Worm (Caenorhabditis elegans) whole organism, midembryonic: Measurements from ENCODE around the gene srh-154.
"Not testable (repeated sequence)": the region's sequence is repeated elsewhere in the genome, so short reads cannot be mapped to it uniquely, and the experiment has no call there.

Source experiments
- T22C8.4 ChIP-seq: fragments of 200-800 bp; sonication (Bioruptor generic); IDR thresholded peaks from 2 replicates; pipeline ENCODE4 v1.3.6; 2022; ENCODE audit warnings: missing genetic modification characterization, missing compliant biosample characterization
- cog-1 ChIP-seq: sonication (generic microtip); optimal IDR thresholded peaks from 2 replicates; lab custom pipeline; 2016; ENCODE audit warnings: missing genetic modification characterization, missing compliant biosample characterization
- flt-1 ChIP-seq: fragments of 200-800 bp; sonication (Bioruptor generic); IDR thresholded peaks from 2 replicates; pipeline ENCODE4 v1.3.6; 2022; ENCODE audit warnings: missing genetic modification characterization, missing compliant biosample characterization
- klf-2 ChIP-seq: fragments of 200-800 bp; sonication (Bioruptor generic); conservative IDR thresholded peaks from 2 replicates; pipeline ENCODE4 v1.3.6; 2022; ENCODE audit warnings: missing genetic modification reagents, missing genetic modification characterization, missing compliant biosample characterization
- med-1 ChIP-seq: sonication (generic microtip); optimal IDR thresholded peaks from 2 replicates; lab custom pipeline; 2017; ENCODE audit warnings: missing genetic modification characterization, mild to moderate bottlenecking, missing compliant biosample characterization, antibody characterized with exemption, missing genetic modification reagents; ENCODE audit not compliant: insufficient read depth
- ref-1 ChIP-seq: fragments of 200-800 bp; sonication (Bioruptor generic); conservative IDR thresholded peaks from 2 replicates; pipeline ENCODE4 v1.3.6; 2022; ENCODE audit warnings: missing genetic modification reagents, missing genetic modification characterization, missing compliant biosample characterization
- tab-1 ChIP-seq: fragments of 200-800 bp; sonication (Bioruptor generic); IDR thresholded peaks from 2 replicates; pipeline ENCODE4 v1.3.6; 2022; ENCODE audit warnings: missing genetic modification characterization, missing compliant biosample characterization
- ztf-23 ChIP-seq: fragments of 200-800 bp; sonication (Bioruptor generic); IDR thresholded peaks from 2 replicates; pipeline ENCODE4 v1.3.6; 2022; ENCODE audit warnings: missing genetic modification reagents, missing genetic modification characterization, missing compliant biosample characterization
- ztf-29 ChIP-seq: fragments of 200-800 bp; sonication (Bioruptor generic); IDR thresholded peaks from 2 replicates; pipeline ENCODE4 v1.3.6; 2022; ENCODE audit warnings: missing genetic modification reagents, missing genetic modification characterization, missing compliant biosample characterization

The srh-154 gene

ce11 chrV:17456197-17456596 is 16.7 kb downstream of the srh-154 start, which contains the start of gene srh-203:
Gene srh-203, minus strand, starts transcription at chrV:17456297.
- not testable (repeated sequence) for TF ChIP-seq ztf-23 (GFP tag; lab: Robert Waterston, UW); ztf-29 (GFP tag; lab: Robert Waterston, UW); klf-2

ce11 chrV:17458069-17458468 is 18.6 kb downstream of the srh-154 start, which contains the start of gene str-200:
Gene str-200, minus strand, starts transcription at chrV:17458169.
- TF ChIP-seq cog-1 (tag; lab: Kevin White, UChicago) (no peak), ztf-23 (GFP tag; lab: Robert Waterston, UW) (no peak), tab-1 (no peak), klf-2 (no peak), med-1 (GFP tag; lab: Kevin White, UChicago) (no peak), flt-1 (no peak), ref-1 (GFP tag; lab: Robert Waterston, UW) (no peak), T22C8.4 (no peak), ztf-29 (GFP tag; lab: Robert Waterston, UW) (no peak)

ce11 chrV:17460061-17460460 is 20.6 kb downstream of the srh-154 start, which contains the start of gene srz-48:
Gene srz-48, minus strand, starts transcription at chrV:17460161.
- no peak for TF ChIP-seq cog-1 (tag; lab: Kevin White, UChicago)
- TF ChIP-seq flt-1 = no peak
- TF ChIP-seq klf-2 = no peak
- TF ChIP-seq T22C8.4 = no peak
- no peak for TF ChIP-seq med-1 (GFP tag; lab: Kevin White, UChicago)
- TF ChIP-seq tab-1 = no peak
- TF ChIP-seq ztf-23 (GFP tag; lab: Robert Waterston, UW) = no peak

DNA sequence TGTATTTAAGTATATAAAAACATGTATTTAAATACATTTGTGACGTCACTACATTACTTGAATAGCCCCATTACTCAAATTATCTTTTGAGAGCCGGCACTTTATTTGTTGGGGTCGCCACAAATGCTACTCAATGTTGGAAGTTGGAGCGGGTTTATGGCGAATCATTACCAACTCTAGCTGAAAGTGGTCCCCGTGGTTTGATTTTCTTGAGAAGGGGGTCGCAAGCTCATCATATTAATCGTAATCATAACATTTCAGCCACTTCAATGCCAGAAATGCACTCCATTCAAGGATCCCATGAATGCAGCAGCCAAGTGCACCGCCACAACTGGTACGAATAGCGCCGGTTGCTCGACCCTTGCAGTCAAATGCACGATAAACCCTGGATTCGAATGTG is 24.8 kb downstream of the srh-154 start, which contains the start of gene F20E11.7:
Gene F20E11.7 (plus strand): TSS at position 301 of the 400 bp plus-strand sequence.
- not testable (repeated sequence) for TF ChIP-seq cog-1 (tag; lab: Kevin White, UChicago); flt-1; ztf-29 (GFP tag; lab: Robert Waterston, UW)

ce11 chrV:17466751-17467150 is 27.2 kb downstream of the srh-154 start, which contains the start of gene srw-72:
Gene srw-72, plus strand, starts transcription at chrV:17467051.
- TF ChIP-seq med-1 (GFP tag; lab: Kevin White, UChicago) (no peak), T22C8.4 (no peak)

ce11 chrV:17467881-17468280 is 28.4 kb downstream of the srh-154 start:
- TF ChIP-seq flt-1 = no peak
- no peak for TF ChIP-seq T22C8.4
- TF ChIP-seq tab-1 = no peak
- TF ChIP-seq ztf-23 (GFP tag; lab: Robert Waterston, UW) = no peak
- TF ChIP-seq klf-2 = no peak
- no peak for TF ChIP-seq ref-1 (GFP tag; lab: Robert Waterston, UW)
- TF ChIP-seq ztf-29 (GFP tag; lab: Robert Waterston, UW) = no peak
- no peak for TF ChIP-seq cog-1 (tag; lab: Kevin White, UChicago)
- no peak for TF ChIP-seq med-1 (GFP tag; lab: Kevin White, UChicago)

DNA sequence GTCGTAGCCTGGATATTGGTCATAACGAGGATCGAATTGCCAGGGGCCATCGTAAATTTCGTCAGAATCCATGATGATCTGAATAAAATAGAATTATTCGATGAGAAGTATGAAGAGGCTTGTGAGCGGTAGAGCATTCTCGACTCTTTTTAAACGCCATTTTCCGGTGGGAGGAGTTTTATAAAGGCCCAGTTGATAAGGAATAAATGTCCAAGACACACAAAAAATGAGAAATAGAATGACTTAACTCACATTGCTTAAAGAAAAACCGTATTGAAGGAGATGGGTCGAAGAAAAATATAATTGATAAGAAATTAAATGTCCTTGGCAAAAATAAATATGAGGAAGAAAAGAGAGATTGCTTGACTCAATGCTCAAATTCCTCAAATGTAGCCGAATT is 29.7 kb downstream of the srh-154 start, which contains the start of gene F20E11.17:
Gene F20E11.17 (minus strand): TSS at position 101 of the 400 bp plus-strand sequence.
- no peak for TF ChIP-seq med-1 (GFP tag; lab: Kevin White, UChicago)
- TF ChIP-seq cog-1 (tag; lab: Kevin White, UChicago) = no peak
- no peak for TF ChIP-seq ztf-23 (GFP tag; lab: Robert Waterston, UW)
- no peak for TF ChIP-seq tab-1
- no peak for TF ChIP-seq ztf-29 (GFP tag; lab: Robert Waterston, UW)
- TF ChIP-seq flt-1 = no peak
- no peak for TF ChIP-seq ref-1 (GFP tag; lab: Robert Waterston, UW)
- no peak for TF ChIP-seq T22C8.4
- no peak for TF ChIP-seq klf-2

- TF ChIP-seq ref-1 (GFP tag; lab: Robert Waterston, UW) (no peak), T22C8.4 (no peak), cog-1 (tag; lab: Kevin White, UChicago) (no peak), med-1 (GFP tag; lab: Kevin White, UChicago) (no peak), klf-2 (no peak), tab-1 (no peak), ztf-23 (GFP tag; lab: Robert Waterston, UW) (no peak), ztf-29 (GFP tag; lab: Robert Waterston, UW) (no peak), flt-1 (no peak)
These were observed 32.1 kb downstream of the srh-154 start, which contains the start of gene srh-235 for ce11 chrV:17471564-17471963. Gene srh-235, minus strand, starts transcription at chrV:17471664.

DNA sequence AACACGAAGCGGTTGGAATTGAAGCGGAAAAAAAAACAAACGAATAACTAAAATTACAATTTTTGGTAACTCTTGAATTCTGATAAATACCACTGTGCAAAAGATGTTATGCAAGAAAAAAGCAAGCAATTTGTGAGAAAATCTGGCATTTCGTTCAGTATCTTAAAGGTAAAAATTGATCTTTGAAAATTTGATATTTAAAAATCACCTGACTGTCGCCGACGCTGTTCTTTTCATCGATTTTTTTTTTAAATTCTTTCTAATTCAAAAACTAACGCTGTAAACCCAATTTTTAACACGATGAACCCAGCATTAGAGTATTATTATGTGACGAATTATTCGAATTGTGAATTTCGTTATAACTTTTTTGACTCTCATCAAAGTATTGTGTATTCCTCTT is 34.2 kb downstream of the srh-154 start, which contains the start of gene srh-123:
Gene srh-123 (plus strand): TSS at position 301 of the 400 bp plus-strand sequence.
- no peak for TF ChIP-seq cog-1 (tag; lab: Kevin White, UChicago)
- TF ChIP-seq klf-2 = no peak
- no peak for TF ChIP-seq flt-1
- no peak for TF ChIP-seq T22C8.4
- no peak for TF ChIP-seq med-1 (GFP tag; lab: Kevin White, UChicago)
- no peak for TF ChIP-seq ztf-23 (GFP tag; lab: Robert Waterston, UW)
- no peak for TF ChIP-seq ztf-29 (GFP tag; lab: Robert Waterston, UW)
- no peak for TF ChIP-seq tab-1
- TF ChIP-seq ref-1 (GFP tag; lab: Robert Waterston, UW) = no peak

DNA sequence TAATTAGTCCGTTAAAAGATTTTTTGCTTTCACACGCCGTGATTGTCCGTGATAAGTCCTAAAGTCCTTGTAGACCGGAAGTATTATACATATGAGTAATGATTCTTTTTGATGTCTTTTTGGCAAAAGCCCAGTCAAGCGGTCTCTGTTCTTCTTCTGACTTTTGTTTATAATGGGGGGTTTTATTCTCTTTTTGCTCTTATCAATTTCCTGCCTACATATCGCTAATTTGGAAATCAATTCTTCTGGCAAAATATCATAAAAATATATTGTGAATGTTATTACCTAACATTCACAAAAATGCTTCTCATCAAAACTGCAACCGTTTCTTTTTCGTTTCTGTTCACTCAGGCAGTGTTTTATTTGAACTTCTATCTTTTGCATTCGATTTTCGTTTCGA is 37.0 kb downstream of the srh-154 start, which contains the start of gene srbc-61:
Gene srbc-61 (plus strand): TSS at position 301 of the 400 bp plus-strand sequence.
- TF ChIP-seq ref-1 (GFP tag; lab: Robert Waterston, UW) = no peak
- TF ChIP-seq tab-1 = no peak
- TF ChIP-seq flt-1 = no peak
- TF ChIP-seq ztf-23 (GFP tag; lab: Robert Waterston, UW) = no peak
- no peak for TF ChIP-seq T22C8.4
- TF ChIP-seq ztf-29 (GFP tag; lab: Robert Waterston, UW) = no peak
- TF ChIP-seq klf-2 = no peak
